Worm (Caenorhabditis elegans): ENCODE data around the gene srh-31.
A peak's percentile ranks its signal among the peaks of the same experiment; 100 is the strongest.

Gene srh-31

ce11 chrV:17707022-17707421 lies at the start of gene srh-31:
Gene srh-31, plus strand, starts transcription at chrV:17707322.
- TF ChIP-seq daf-12 (tag; optimal IDR thresholded peaks at IDR 0.05) (no peak), pqm-1 (tag; optimal IDR thresholded peaks at IDR 0.05) (no peak), ztf-4 (tag; optimal IDR thresholded peaks at IDR 0.05) (no peak), nhr-25 (tag; optimal IDR thresholded peaks at IDR 0.05) (no peak), elt-2 (tag; optimal IDR thresholded peaks at IDR 0.05) (no peak), nhr-11 (tag; optimal IDR thresholded peaks at IDR 0.05) (no peak), fos-1 (tag; optimal IDR thresholded peaks at IDR 0.05) (no peak), eor-1 (tag; optimal IDR thresholded peaks at IDR 0.05) (no peak), ceh-9 (tag; optimal IDR thresholded peaks at IDR 0.05) (no peak), egl-27 (tag; optimal IDR thresholded peaks at IDR 0.05) (no peak), nhr-28 (tag; optimal IDR thresholded peaks at IDR 0.05) (no peak), fkh-10 (GFP tag; optimal IDR thresholded peaks at IDR 0.05) (no peak), nfya-1 (tag; optimal IDR thresholded peaks at IDR 0.05; ENCODE audit: insufficient read depth) (no peak), lin-39 (tag; optimal IDR thresholded peaks at IDR 0.05) (no peak), snpc-4 (tag; optimal IDR thresholded peaks at IDR 0.05) (no peak)

DNA sequence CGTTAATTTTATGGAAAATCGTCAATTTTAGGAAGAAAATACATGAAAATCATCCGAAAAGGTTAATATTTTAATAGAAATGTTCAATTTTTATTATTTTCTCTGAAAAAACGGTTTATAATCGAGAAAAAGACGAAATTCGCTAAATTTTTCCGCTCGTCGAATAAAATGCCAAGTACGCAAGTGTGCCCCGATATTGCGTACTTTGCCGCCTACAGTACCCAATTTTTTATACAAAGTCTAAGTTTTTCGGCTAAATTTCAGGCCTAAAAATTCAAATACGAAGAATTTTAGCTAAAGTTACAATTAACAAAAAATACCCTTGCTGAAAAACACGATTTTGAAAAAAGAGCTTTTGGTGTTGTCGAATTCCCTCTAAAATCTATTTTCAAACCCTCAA lies 48.3 kb upstream of the srh-31 start:
- no peak for TF ChIP-seq unc-39 (tag; optimal IDR thresholded peaks at IDR 0.05)
- no peak for TF ChIP-seq elt-1 (tag; optimal IDR thresholded peaks at IDR 0.05)
- TF ChIP-seq jun-1 (tag; optimal IDR thresholded peaks at IDR 0.05) = no peak
- TF ChIP-seq tbx-2 (tag; optimal IDR thresholded peaks at IDR 0.05) = no peak
- no peak for TF ChIP-seq lin-39 (tag; optimal IDR thresholded peaks at IDR 0.05)
- TF ChIP-seq ztf-11 (tag; optimal IDR thresholded peaks at IDR 0.05) = no peak
- TF ChIP-seq nfya-1 (tag; optimal IDR thresholded peaks at IDR 0.05; ENCODE audit: insufficient read depth) = no peak
- no peak for TF ChIP-seq ceh-28 (tag; optimal IDR thresholded peaks at IDR 0.05)
- no peak for TF ChIP-seq nhr-43 (tag; optimal IDR thresholded peaks at IDR 0.05; ENCODE audit: poor library complexity, severe bottlenecking)

ce11 chrV:17659228-17659627 lies 47.9 kb upstream of the srh-31 start, which contains the start of gene fbxa-108:
Gene fbxa-108, minus strand, starts transcription at chrV:17659385.
- peak; percentile 60 for TF ChIP-seq ceh-28 (tag; optimal IDR thresholded peaks at IDR 0.05)
- no peak for TF ChIP-seq R02D3.7 (tag; optimal IDR thresholded peaks at IDR 0.05)
- no peak for TF ChIP-seq unc-62 (GFP tag; optimal IDR thresholded peaks at IDR 0.05)
- no peak for TF ChIP-seq sea-2 (GFP tag; optimal IDR thresholded peaks at IDR 0.05)
- no peak for TF ChIP-seq eor-1 (tag; optimal IDR thresholded peaks at IDR 0.05)
- TF ChIP-seq fkh-10 (GFP tag; optimal IDR thresholded peaks at IDR 0.05) = no peak
- TF ChIP-seq pha-4 (tag; optimal IDR thresholded peaks at IDR 0.05) = peak; percentile 71
- TF ChIP-seq pqm-1 (tag; optimal IDR thresholded peaks at IDR 0.05) = peak; percentile 99
- no peak for TF ChIP-seq elt-1 (tag; optimal IDR thresholded peaks at IDR 0.05)
- TF ChIP-seq nhr-25 (tag; optimal IDR thresholded peaks at IDR 0.05) = no peak
- TF ChIP-seq elt-2 (tag; optimal IDR thresholded peaks at IDR 0.05) = peak; percentile 100
- no peak for TF ChIP-seq tbx-2 (tag; optimal IDR thresholded peaks at IDR 0.05)
- peak; percentile 14 for TF ChIP-seq snpc-4 (tag; optimal IDR thresholded peaks at IDR 0.05)
- TF ChIP-seq jun-1 (tag; optimal IDR thresholded peaks at IDR 0.05) = peak; percentile 87
- TF ChIP-seq nhr-76 (tag; optimal IDR thresholded peaks at IDR 0.05) = no peak
- TF ChIP-seq egl-5 (tag; optimal IDR thresholded peaks at IDR 0.05) = no peak
- no peak for TF ChIP-seq ztf-11 (tag; optimal IDR thresholded peaks at IDR 0.05)
- TF ChIP-seq fos-1 (tag; optimal IDR thresholded peaks at IDR 0.05) = no peak
- TF ChIP-seq nhr-12 (tag; optimal IDR thresholded peaks at IDR 0.05) = no peak
- no peak for TF ChIP-seq nhr-77 (tag; optimal IDR thresholded peaks at IDR 0.05)

DNA sequence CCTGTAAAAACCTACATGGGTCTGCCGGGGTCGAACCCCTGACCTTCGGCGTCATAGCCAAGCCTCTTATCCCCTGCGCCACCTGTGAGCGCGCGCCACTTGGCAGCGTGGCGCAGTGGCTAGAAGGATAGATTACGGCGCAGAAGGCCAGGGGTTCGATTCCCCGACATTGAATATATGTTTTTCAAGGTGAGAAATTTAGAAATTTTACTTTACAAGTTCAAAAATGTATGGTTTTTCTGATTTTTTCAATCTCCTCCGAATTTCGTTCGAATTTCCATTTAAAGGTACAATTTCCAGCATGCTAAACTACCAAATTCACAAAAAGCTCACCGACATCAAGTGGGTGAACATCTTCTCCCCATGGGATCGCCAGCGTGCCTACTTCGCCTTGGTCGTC lies 47.1 kb upstream of the srh-31 start, which contains the start of gene dgat-2:
TSS of gene dgat-2 (plus strand) at position 301 of the 400 bp plus-strand sequence.
- TF ChIP-seq ZK546.5 (tag; optimal IDR thresholded peaks at IDR 0.05) = no peak
- no peak for TF ChIP-seq nfya-1 (tag; optimal IDR thresholded peaks at IDR 0.05; ENCODE audit: insufficient read depth)
- TF ChIP-seq ztf-11 (tag; optimal IDR thresholded peaks at IDR 0.05) = no peak
- no peak for TF ChIP-seq nhr-11 (tag; optimal IDR thresholded peaks at IDR 0.05)
- no peak for TF ChIP-seq zag-1 (tag; optimal IDR thresholded peaks at IDR 0.05)
- no peak for TF ChIP-seq fos-1 (tag; optimal IDR thresholded peaks at IDR 0.05)
- no peak for TF ChIP-seq ceh-9 (tag; optimal IDR thresholded peaks at IDR 0.05)
- TF ChIP-seq daf-12 (tag; optimal IDR thresholded peaks at IDR 0.05) = no peak
- TF ChIP-seq nhr-43 (tag; optimal IDR thresholded peaks at IDR 0.05; ENCODE audit: poor library complexity, severe bottlenecking) = no peak
- no peak for TF ChIP-seq elt-3 (tag; optimal IDR thresholded peaks at IDR 0.05)
- no peak for TF ChIP-seq nhr-237 (tag; optimal IDR thresholded peaks at IDR 0.05)
- no peak for TF ChIP-seq hmg-11 (tag; optimal IDR thresholded peaks at IDR 0.05)
- TF ChIP-seq snpc-4 (tag; optimal IDR thresholded peaks at IDR 0.05) = no peak
- TF ChIP-seq nhr-76 (tag; optimal IDR thresholded peaks at IDR 0.05) = no peak
- TF ChIP-seq nhr-25 (tag; optimal IDR thresholded peaks at IDR 0.05) = no peak
- TF ChIP-seq R02D3.7 (tag; optimal IDR thresholded peaks at IDR 0.05) = no peak
- TF ChIP-seq nhr-23 (tag; optimal IDR thresholded peaks at IDR 0.05) = no peak
- TF ChIP-seq unc-62 (GFP tag; optimal IDR thresholded peaks at IDR 0.05) = no peak
